Fruit fly (Drosophila melanogaster): Measurements from ENCODE around the gene Wnt5.
A peak's percentile ranks its signal among the peaks of the same experiment; 100 is the strongest.

The Wnt5 gene

DNA sequence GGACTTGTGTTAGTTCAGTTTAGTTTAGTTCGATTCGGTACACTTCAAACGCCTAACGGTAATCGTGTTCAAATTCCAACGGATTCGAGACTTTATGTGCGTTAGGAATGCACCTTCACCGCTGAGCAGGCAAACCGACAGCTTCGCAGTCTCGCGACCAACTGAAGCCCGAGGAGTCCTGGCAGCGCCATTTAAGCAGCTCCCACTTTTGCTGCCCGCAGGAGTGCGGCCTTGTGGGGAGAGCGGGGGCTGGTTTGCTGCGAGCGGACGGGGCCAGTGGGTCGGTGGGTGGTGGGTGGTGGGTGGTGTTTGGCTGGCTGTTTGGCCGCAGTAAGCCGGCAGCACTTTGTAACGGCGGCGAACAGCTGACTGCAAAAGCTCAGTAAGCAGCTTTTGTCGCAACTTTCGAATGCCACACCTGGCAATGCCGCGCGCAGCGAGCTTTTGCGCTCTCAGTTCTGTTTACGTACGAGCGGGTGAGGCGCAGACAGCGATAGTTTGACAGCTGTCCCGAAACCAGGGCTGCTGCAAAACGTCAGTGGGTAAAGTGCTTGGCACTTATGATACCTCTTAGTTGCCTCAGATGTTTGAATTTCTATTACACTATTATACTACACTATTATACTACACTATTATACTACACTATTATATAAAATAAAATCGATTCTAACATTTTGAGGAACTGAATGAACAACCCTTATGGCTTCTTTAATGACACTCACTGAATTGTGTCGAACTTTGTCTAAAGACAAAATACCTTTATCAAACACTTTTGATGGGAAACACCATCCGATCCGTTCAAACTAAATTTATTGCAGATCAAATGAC is 25.7 kb downstream of the Wnt5 start, which contains the start of gene CG32547:
TSS of gene CG32547 (minus strand) at position 181 of the 828 bp plus-strand sequence.
- peak; percentile 12 for TF ChIP-seq CG6808 (GFP tag; optimal IDR thresholded peaks at IDR 0.05)
- TF ChIP-seq achi (GFP tag; optimal IDR thresholded peaks at IDR 0.05): peak; percentile 91
- peak; percentile 43 for TF ChIP-seq Met (GFP tag; optimal IDR thresholded peaks at IDR 0.05)
- no peak for TF ChIP-seq CG16779 (tag; optimal IDR thresholded peaks at IDR 0.05)
- TF ChIP-seq CG10631 (GFP tag; optimal IDR thresholded peaks at IDR 0.05): no peak
- peak; percentile 74 for TF ChIP-seq Eip78C (GFP tag)
- TF ChIP-seq Hr4 (GFP tag; optimal IDR thresholded peaks at IDR 0.05): peak; percentile 33
- peak; percentile 34; the same call in 1 of the 3 replicates for TF ChIP-seq CG6163 (GFP tag; IDR thresholded peaks at IDR 0.05)
- no peak for TF ChIP-seq Ets21C (GFP tag; optimal IDR thresholded peaks at IDR 0.05)
- TF ChIP-seq CG9139 (GFP tag; optimal IDR thresholded peaks at IDR 0.05): no peak
- TF ChIP-seq cyc (GFP tag; optimal IDR thresholded peaks at IDR 0.05): no peak
- no peak for TF ChIP-seq vri (GFP tag; optimal IDR thresholded peaks at IDR 0.05)
- no peak for TF ChIP-seq CG3919 (GFP tag; optimal IDR thresholded peaks at IDR 0.05)
- no peak for TF ChIP-seq salr (GFP tag; optimal IDR thresholded peaks at IDR 0.05)
- TF ChIP-seq eg (GFP tag; IDR thresholded peaks at IDR 0.05): peak; percentile 15; the same call in 2 of the 3 replicates
- TF ChIP-seq acj6 (GFP tag; optimal IDR thresholded peaks at IDR 0.05): no peak
- TF ChIP-seq svp (GFP tag): peak; percentile 36
- peak; percentile 89 for TF ChIP-seq fkh (GFP tag; optimal IDR thresholded peaks at IDR 0.05)
- TF ChIP-seq fd59A (GFP tag; optimal IDR thresholded peaks at IDR 0.05): no peak
- TF ChIP-seq Sox102F (GFP tag; optimal IDR thresholded peaks at IDR 0.05): no peak
- no peak for TF ChIP-seq dac (GFP tag; optimal IDR thresholded peaks at IDR 0.05)
- no peak for TF ChIP-seq fd85E (GFP tag; optimal IDR thresholded peaks at IDR 0.05)
- TF ChIP-seq CG32006 (GFP tag; optimal IDR thresholded peaks at IDR 0.05): peak; percentile 23
- TF ChIP-seq CG8319 (GFP tag; optimal IDR thresholded peaks at IDR 0.05): no peak
- no peak for TF ChIP-seq Eip75B (GFP tag; optimal IDR thresholded peaks at IDR 0.05)
- TF ChIP-seq CG6276 (GFP tag; optimal IDR thresholded peaks at IDR 0.05): no peak
- no peak for TF ChIP-seq CG31627 (GFP tag; optimal IDR thresholded peaks at IDR 0.05)
- no peak for TF ChIP-seq Blimp-1 (GFP tag; optimal IDR thresholded peaks at IDR 0.05)
- peak; percentile 2 for TF ChIP-seq Ets96B (tag; optimal IDR thresholded peaks at IDR 0.05)
- no peak for TF ChIP-seq CG11294 (GFP tag; IDR thresholded peaks at IDR 0.05)
- no peak for TF ChIP-seq lz (GFP tag; optimal IDR thresholded peaks at IDR 0.05)
- TF ChIP-seq pdm3 (GFP tag; optimal IDR thresholded peaks at IDR 0.05): no peak
- TF ChIP-seq CG15336 (GFP tag; IDR thresholded peaks at IDR 0.05): no peak
- TF ChIP-seq CG10669 (GFP tag; optimal IDR thresholded peaks at IDR 0.05): peak; percentile 21
- no peak for TF ChIP-seq Eip93F (GFP tag; optimal IDR thresholded peaks at IDR 0.05)
- TF ChIP-seq Sox15 (GFP tag; optimal IDR thresholded peaks at IDR 0.05): no peak
- no peak for TF ChIP-seq CG11902 (GFP tag; optimal IDR thresholded peaks at IDR 0.05)
- TF ChIP-seq dsx (GFP tag; optimal IDR thresholded peaks at IDR 0.05; ENCODE audit: poor library complexity, severe bottlenecking): no peak
- TF ChIP-seq esn (GFP tag; optimal IDR thresholded peaks at IDR 0.05): peak; percentile 14
- TF ChIP-seq Hr39 (GFP tag; optimal IDR thresholded peaks at IDR 0.05): peak; percentile 3

dm6 chrX:18467881-18468280 is 37.3 kb downstream of the Wnt5 start:
- TF ChIP-seq Met (GFP tag; optimal IDR thresholded peaks at IDR 0.05) (no peak), CG8319 (GFP tag; optimal IDR thresholded peaks at IDR 0.05) (no peak), dac (GFP tag; optimal IDR thresholded peaks at IDR 0.05) (no peak), fd85E (GFP tag; optimal IDR thresholded peaks at IDR 0.05) (no peak), fd59A (GFP tag; optimal IDR thresholded peaks at IDR 0.05) (no peak), CG3032 (tag; optimal IDR thresholded peaks at IDR 0.05) (no peak), Sox15 (GFP tag; optimal IDR thresholded peaks at IDR 0.05) (no peak), Eip78C (GFP tag) (no peak)

Measured in whole organism, prepupa.